Fruit fly (Drosophila melanogaster) whole organism, adult: ENCODE data around the gene Polr2L.

Source experiments
- CG11617 ChIP-seq: fragments of 200-800 bp; sonication (Bioruptor generic); optimal IDR thresholded peaks from 2 replicates; lab custom pipeline; 2017; ENCODE audit warnings: mild to moderate bottlenecking, missing biosample characterization, missing genetic modification reagents, missing genetic modification characterization
- CG12768 ChIP-seq: fragments of 200-800 bp; sonication (Bioruptor generic); optimal IDR thresholded peaks from 2 replicates; lab custom pipeline; 2017; ENCODE audit warnings: missing biosample characterization, missing genetic modification characterization, mild to moderate bottlenecking, moderate library complexity, missing genetic modification reagents
- CG14711 ChIP-seq: fragments of 200-800 bp; sonication (Bioruptor generic); optimal IDR thresholded peaks from 2 replicates; lab custom pipeline; 2018; ENCODE audit warnings: missing biosample characterization, mild to moderate bottlenecking, missing genetic modification characterization, moderate library complexity
- CG1620 ChIP-seq: fragments of 200-800 bp; sonication (Bioruptor generic); optimal IDR thresholded peaks from 2 replicates; lab custom pipeline; 2016; ENCODE audit warnings: missing biosample characterization, missing genetic modification characterization
- CG33017 ChIP-seq: fragments of 200-800 bp; sonication (Bioruptor generic); optimal IDR thresholded peaks from 2 replicates; lab custom pipeline; 2018; ENCODE audit warnings: missing biosample characterization, mild to moderate bottlenecking, missing genetic modification characterization, moderate library complexity
- CG5204 ChIP-seq: fragments of 200-800 bp; sonication (Bioruptor generic); optimal IDR thresholded peaks from 2 replicates; lab custom pipeline; 2016; ENCODE audit warnings: missing biosample characterization, missing genetic modification characterization
- CG7045 ChIP-seq: fragments of 200-800 bp; sonication (Bioruptor generic); optimal IDR thresholded peaks from 2 replicates; lab custom pipeline; 2017; ENCODE audit warnings: missing biosample characterization, mild to moderate bottlenecking, missing genetic modification characterization
- CG7101 ChIP-seq: fragments of 200-800 bp; sonication (Bioruptor generic); optimal IDR thresholded peaks from 2 replicates; lab custom pipeline; 2018; ENCODE audit warnings: missing biosample characterization, mild to moderate bottlenecking, missing genetic modification characterization, moderate library complexity
- Clk ChIP-seq: fragments of 200-800 bp; sonication (Bioruptor generic); optimal IDR thresholded peaks from 2 replicates; lab custom pipeline; 2017; ENCODE audit warnings: missing biosample characterization, missing genetic modification characterization
- Crg-1 ChIP-seq: fragments of 200-800 bp; sonication (Bioruptor generic); optimal IDR thresholded peaks from 2 replicates; lab custom pipeline; 2016; ENCODE audit warnings: missing biosample characterization, missing genetic modification characterization
- Hr96 ChIP-seq: fragments of 200-800 bp; sonication (Bioruptor generic); optimal IDR thresholded peaks from 2 replicates; lab custom pipeline; 2016; ENCODE audit warnings: missing biosample characterization, missing genetic modification characterization
- bab1 ChIP-seq: fragments of 200-800 bp; sonication (Bioruptor generic); optimal IDR thresholded peaks from 3 replicates; lab custom pipeline; 2019; ENCODE audit warnings: missing biosample characterization, mild to moderate bottlenecking, missing genetic modification characterization, moderate library complexity
- cic ChIP-seq: fragments of 200-800 bp; sonication (Bioruptor generic); optimal IDR thresholded peaks from 2 replicates; lab custom pipeline; 2017; ENCODE audit warnings: missing biosample characterization, mild to moderate bottlenecking, missing genetic modification characterization, moderate library complexity
- kay ChIP-seq: fragments of 200-800 bp; sonication (Bioruptor generic); peaks from one replicate; lab custom pipeline; 2016; ENCODE audit warnings: missing biosample characterization, missing genetic modification characterization, borderline replicate concordance
- ovo ChIP-seq: fragments of 200-800 bp; sonication (Bioruptor generic); optimal IDR thresholded peaks from 2 replicates; lab custom pipeline; 2016; ENCODE audit warnings: missing biosample characterization, missing genetic modification characterization
- pad ChIP-seq: fragments of 200-800 bp; sonication (Bioruptor generic); optimal IDR thresholded peaks from 3 replicates; lab custom pipeline; 2017; ENCODE audit warnings: missing biosample characterization, missing genetic modification characterization, mild to moderate bottlenecking, moderate library complexity, missing genetic modification reagents
- tj ChIP-seq: fragments of 200-800 bp; sonication (Bioruptor generic); optimal IDR thresholded peaks from 3 replicates; lab custom pipeline; 2017; ENCODE audit warnings: missing biosample characterization, mild to moderate bottlenecking, missing genetic modification characterization, moderate library complexity
- toe ChIP-seq: fragments of 200-800 bp; sonication (Bioruptor generic); optimal IDR thresholded peaks from 2 replicates; lab custom pipeline; 2016; ENCODE audit warnings: missing biosample characterization, missing genetic modification characterization

The Polr2L gene

dm6 chr3R:24753561-24754027 lies 36.3 kb downstream of the Polr2L start, which contains the start of gene asp:
TSS of gene asp (plus strand) at chr3R:24753849.
- TF ChIP-seq Clk (GFP tag; lab: Kevin White, UChicago) (no peak), kay (peak; percentile 52), cic (GFP tag; lab: Kevin White, UChicago) (no peak), CG1620 (GFP tag; lab: Kevin White, UChicago) (peak; percentile 45), toe (GFP tag; lab: Kevin White, UChicago) (peak; percentile 58), CG14711 (peak; percentile 17), Hr96 (GFP tag; lab: Kevin White, UChicago) (no peak), CG5204 (GFP tag; lab: Kevin White, UChicago) (peak; percentile 42), CG7101 (tag; lab: Kevin White, UChicago) (peak; percentile 12), bab1 (GFP tag; lab: Kevin White, UChicago) (peak; percentile 28)

DNA sequence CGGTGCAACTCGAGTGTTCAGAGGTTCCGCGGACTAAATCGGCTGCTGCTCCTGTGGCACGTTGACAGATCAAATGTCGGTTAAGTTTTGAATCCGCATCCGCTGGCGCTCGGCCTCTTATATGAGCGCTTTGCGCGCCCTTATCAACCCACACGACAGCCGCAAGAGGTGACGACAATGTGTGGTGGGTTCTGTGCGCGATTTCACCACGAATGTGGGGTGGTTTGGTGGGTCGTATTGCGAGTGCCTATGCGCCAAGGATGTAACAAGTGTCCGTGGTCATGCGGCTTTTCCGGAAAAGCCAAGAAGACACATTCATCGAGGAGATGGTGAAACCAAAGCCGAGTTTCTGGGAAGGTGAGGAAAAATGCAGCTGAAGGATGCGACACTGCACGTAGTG lies 47.7 kb downstream of the Polr2L start, which contains the start of gene AstA:
Gene AstA (minus strand): TSS at position 101 of the 400 bp plus-strand sequence.
- no peak for TF ChIP-seq CG11617 (GFP tag; lab: Kevin White, UChicago)
- no peak for TF ChIP-seq bab1 (GFP tag; lab: Kevin White, UChicago)
- TF ChIP-seq CG12768 (GFP tag; lab: Kevin White, UChicago), result no peak
- TF ChIP-seq CG33017 (tag; lab: Kevin White, UChicago), result no peak
- TF ChIP-seq tj, result no peak
- TF ChIP-seq kay, result no peak
- no peak for TF ChIP-seq Crg-1
- no peak for TF ChIP-seq ovo (GFP tag; lab: Kevin White, UChicago)
- no peak for TF ChIP-seq CG7101 (tag; lab: Kevin White, UChicago)
- no peak for TF ChIP-seq CG7045 (GFP tag; lab: Kevin White, UChicago)
- no peak for TF ChIP-seq CG14711
- TF ChIP-seq cic (GFP tag; lab: Kevin White, UChicago), result no peak
- no peak for TF ChIP-seq Clk (GFP tag; lab: Kevin White, UChicago)
- no peak for TF ChIP-seq pad
- no peak for TF ChIP-seq toe (GFP tag; lab: Kevin White, UChicago)
- TF ChIP-seq CG1620 (GFP tag; lab: Kevin White, UChicago), result no peak

DNA sequence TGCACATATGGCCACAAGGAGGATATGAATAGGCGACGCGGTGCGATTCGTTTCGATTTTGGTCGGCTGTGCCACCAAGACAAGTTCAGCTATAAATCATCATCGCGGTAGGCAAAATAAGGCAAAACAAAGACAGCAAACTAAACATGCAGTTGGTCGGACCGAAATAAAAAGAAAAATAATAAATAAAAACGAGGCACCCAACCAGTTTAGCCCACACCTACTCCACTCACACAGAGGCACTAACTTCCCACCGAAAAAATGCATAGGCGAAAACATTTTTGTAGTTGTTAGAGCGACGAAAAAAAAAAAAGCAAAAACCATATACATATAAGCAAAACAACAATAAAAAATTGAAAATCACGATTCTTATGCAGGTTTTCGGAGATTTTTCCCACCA lies 49.4 kb downstream of the Polr2L start:
- TF ChIP-seq Crg-1 (no peak), kay (peak; percentile 21)
